Fruit fly (Drosophila melanogaster) whole organism, prepupa: Measurements from ENCODE around the gene CG14356.

Source experiments
- CG10631 ChIP-seq: fragments of 200-800 bp; sonication (Bioruptor generic); optimal IDR thresholded peaks from 2 replicates; lab custom pipeline; 2016; ENCODE audit warnings: missing biosample characterization, missing genetic modification characterization
- CG10669 ChIP-seq: fragments of 200-800 bp; sonication (Bioruptor generic); optimal IDR thresholded peaks from 3 replicates; lab custom pipeline; 2018; ENCODE audit warnings: missing biosample characterization, mild to moderate bottlenecking, missing genetic modification characterization, moderate library complexity
- CG11294 ChIP-seq: fragments of 200-800 bp; sonication (Bioruptor generic); IDR thresholded peaks from 2 replicates; pipeline ENCODE4 v1.3.6; 2022; ENCODE audit warnings: missing biosample characterization, missing genetic modification characterization
- CG11902 ChIP-seq: fragments of 200-800 bp; sonication (Bioruptor generic); optimal IDR thresholded peaks from 3 replicates; lab custom pipeline; 2016; ENCODE audit warnings: missing biosample characterization, missing genetic modification characterization
- CG15336 ChIP-seq: fragments of 200-800 bp; sonication (Bioruptor generic); IDR thresholded peaks from 2 replicates; pipeline ENCODE4 v1.3.6; 2022; ENCODE audit warnings: missing biosample characterization, missing genetic modification characterization
- CG1621 ChIP-seq: fragments of 200-800 bp; sonication (Bioruptor generic); optimal IDR thresholded peaks from 3 replicates; lab custom pipeline; 2018; ENCODE audit warnings: missing biosample characterization, mild to moderate bottlenecking, missing genetic modification characterization
- CG16779 ChIP-seq: fragments of 200-800 bp; sonication (Bioruptor generic); optimal IDR thresholded peaks from 3 replicates; lab custom pipeline; 2017; ENCODE audit warnings: missing biosample characterization, mild to moderate bottlenecking, missing genetic modification characterization
- CG31627 ChIP-seq: fragments of 200-800 bp; sonication (Bioruptor generic); optimal IDR thresholded peaks from 3 replicates; lab custom pipeline; 2016; ENCODE audit warnings: missing biosample characterization, missing genetic modification characterization
- CG32006 ChIP-seq: fragments of 200-800 bp; sonication (Bioruptor generic); optimal IDR thresholded peaks from 3 replicates; lab custom pipeline; 2017; ENCODE audit warnings: missing biosample characterization, mild to moderate bottlenecking, missing genetic modification characterization
- CG34406 ChIP-seq: fragments of 200-800 bp; sonication (Bioruptor generic); optimal IDR thresholded peaks from 3 replicates; lab custom pipeline; 2016; ENCODE audit warnings: missing biosample characterization, missing genetic modification characterization
- CG3919 ChIP-seq: fragments of 200-800 bp; sonication (Bioruptor generic); optimal IDR thresholded peaks from 3 replicates; lab custom pipeline; 2016; ENCODE audit warnings: missing biosample characterization, missing genetic modification characterization
- CG4318 ChIP-seq: fragments of 200-800 bp; sonication (Bioruptor generic); optimal IDR thresholded peaks from 3 replicates; lab custom pipeline; 2017; ENCODE audit warnings: missing biosample characterization, mild to moderate bottlenecking, missing genetic modification characterization
- CG6163 ChIP-seq: fragments of 200-800 bp; sonication (Bioruptor generic); IDR thresholded peaks from 3 replicates; pipeline ENCODE4 v1.3.6; 2022; ENCODE audit warnings: missing biosample characterization, missing genetic modification characterization
- CG6276 ChIP-seq: fragments of 200-800 bp; sonication (Bioruptor generic); optimal IDR thresholded peaks from 2 replicates; lab custom pipeline; 2017; ENCODE audit warnings: missing biosample characterization, mild to moderate bottlenecking, missing genetic modification characterization
- CG6792 ChIP-seq: fragments of 200-800 bp; sonication (Bioruptor generic); optimal IDR thresholded peaks from 3 replicates; lab custom pipeline; 2016; ENCODE audit warnings: missing biosample characterization, missing genetic modification characterization
- CG6808 ChIP-seq: fragments of 200-800 bp; sonication (Bioruptor generic); optimal IDR thresholded peaks from 3 replicates; lab custom pipeline; 2017; ENCODE audit warnings: missing biosample characterization, missing genetic modification characterization, mild to moderate bottlenecking, moderate library complexity, missing genetic modification reagents
- CG6854 ChIP-seq: fragments of 200-800 bp; sonication (Bioruptor generic); optimal IDR thresholded peaks from 2 replicates; lab custom pipeline; 2017; ENCODE audit warnings: missing biosample characterization, mild to moderate bottlenecking, missing genetic modification characterization
- CG8119 ChIP-seq: fragments of 200-800 bp; sonication (Bioruptor generic); IDR thresholded peaks from 3 replicates; pipeline ENCODE4 v1.3.6; 2022; ENCODE audit warnings: missing biosample characterization, missing genetic modification characterization
- CG8319 ChIP-seq: fragments of 200-800 bp; sonication (Bioruptor generic); optimal IDR thresholded peaks from 3 replicates; lab custom pipeline; 2016; ENCODE audit warnings: missing biosample characterization, missing genetic modification characterization
- CG8632 ChIP-seq: fragments of 200-800 bp; sonication (Bioruptor generic); optimal IDR thresholded peaks from 3 replicates; lab custom pipeline; 2016; ENCODE audit warnings: missing biosample characterization, missing genetic modification characterization
- CG9139 ChIP-seq: fragments of 200-800 bp; sonication (Bioruptor generic); optimal IDR thresholded peaks from 3 replicates; lab custom pipeline; 2017; ENCODE audit warnings: missing biosample characterization, mild to moderate bottlenecking, missing genetic modification characterization
- Eip75B ChIP-seq: fragments of 200-800 bp; sonication (Bioruptor generic); optimal IDR thresholded peaks from 3 replicates; lab custom pipeline; 2016; ENCODE audit warnings: missing biosample characterization, missing genetic modification characterization
- Eip78C ChIP-seq: fragments of 200-800 bp; sonication (Bioruptor generic); peaks from one replicate; lab custom pipeline; 2016; ENCODE audit warnings: missing biosample characterization, missing genetic modification characterization
- Eip93F ChIP-seq: fragments of 200-800 bp; sonication (Bioruptor generic); optimal IDR thresholded peaks from 2 replicates; lab custom pipeline; 2016; ENCODE audit warnings: missing biosample characterization, mild to moderate bottlenecking, missing genetic modification characterization
- Ets96B ChIP-seq: fragments of 200-800 bp; optimal IDR thresholded peaks from 2 replicates; lab custom pipeline; 2019; ENCODE audit warnings: missing biosample characterization, mild to moderate bottlenecking, missing genetic modification characterization, moderate library complexity
- Gug ChIP-seq: fragments of 200-800 bp; sonication (Bioruptor generic); IDR thresholded peaks from 2 replicates; pipeline ENCODE4 v1.3.6; 2022; ENCODE audit warnings: missing biosample characterization, missing genetic modification characterization
- Hr38 ChIP-seq: sonication (Bioruptor generic); optimal IDR thresholded peaks from 2 replicates; lab custom pipeline; 2016; ENCODE audit warnings: missing biosample characterization, missing genetic modification characterization
- Hr39 ChIP-seq: fragments of 200-800 bp; sonication (Bioruptor generic); optimal IDR thresholded peaks from 2 replicates; lab custom pipeline; 2016; ENCODE audit warnings: missing biosample characterization, missing genetic modification characterization
- Hr4 ChIP-seq: fragments of 200-800 bp; sonication (Bioruptor generic); optimal IDR thresholded peaks from 3 replicates; lab custom pipeline; 2016; ENCODE audit warnings: missing biosample characterization, missing genetic modification characterization
- Lpt ChIP-seq: fragments of 200-800 bp; sonication (Bioruptor generic); optimal IDR thresholded peaks from 3 replicates; lab custom pipeline; 2016; ENCODE audit warnings: missing biosample characterization, missing genetic modification characterization
- OdsH ChIP-seq: fragments of 200-800 bp; sonication (Bioruptor generic); optimal IDR thresholded peaks from 3 replicates; lab custom pipeline; 2016; ENCODE audit warnings: missing biosample characterization, missing genetic modification characterization
- Smox ChIP-seq: fragments of 200-800 bp; sonication (Bioruptor generic); optimal IDR thresholded peaks from 3 replicates; lab custom pipeline; 2016; ENCODE audit warnings: missing biosample characterization, missing genetic modification characterization
- Sox14 ChIP-seq: fragments of 200-800 bp; sonication (Bioruptor generic); optimal IDR thresholded peaks from 3 replicates; lab custom pipeline; 2016; ENCODE audit warnings: missing biosample characterization, missing genetic modification characterization
- Sox15 ChIP-seq: fragments of 200-800 bp; sonication (Bioruptor generic); optimal IDR thresholded peaks from 3 replicates; lab custom pipeline; 2016; ENCODE audit warnings: missing biosample characterization, missing genetic modification characterization
- cyc ChIP-seq: fragments of 200-800 bp; sonication (Bioruptor generic); optimal IDR thresholded peaks from 3 replicates; lab custom pipeline; 2016; ENCODE audit warnings: missing biosample characterization, missing genetic modification characterization
- dsx ChIP-seq: fragments of 200-800 bp; optimal IDR thresholded peaks from 3 replicates; lab custom pipeline; 2019; ENCODE audit warnings: missing biosample characterization, mild to moderate bottlenecking, missing genetic modification characterization, moderate library complexity; ENCODE audit not compliant: poor library complexity, severe bottlenecking
- eg ChIP-seq: fragments of 200-800 bp; sonication (Bioruptor generic); IDR thresholded peaks from 3 replicates; pipeline ENCODE4 v1.3.6; 2022; ENCODE audit warnings: missing biosample characterization, missing genetic modification characterization
- esn ChIP-seq: fragments of 200-800 bp; sonication (Bioruptor generic); optimal IDR thresholded peaks from 2 replicates; lab custom pipeline; 2016; ENCODE audit warnings: missing biosample characterization, mild to moderate bottlenecking, missing genetic modification characterization, moderate library complexity
- fd85E ChIP-seq: fragments of 200-800 bp; sonication (Bioruptor generic); optimal IDR thresholded peaks from 3 replicates; lab custom pipeline; 2016; ENCODE audit warnings: missing biosample characterization, missing genetic modification characterization
- fkh ChIP-seq: fragments of 200-800 bp; sonication (Bioruptor generic); optimal IDR thresholded peaks from 3 replicates; lab custom pipeline; 2017; ENCODE audit warnings: missing biosample characterization, mild to moderate bottlenecking, missing genetic modification characterization, moderate library complexity
- lz ChIP-seq: fragments of 200-800 bp; sonication (Bioruptor generic); optimal IDR thresholded peaks from 3 replicates; lab custom pipeline; 2016; ENCODE audit warnings: missing biosample characterization, missing genetic modification characterization
- net ChIP-seq: fragments of 200-800 bp; sonication (Bioruptor generic); optimal IDR thresholded peaks from 3 replicates; lab custom pipeline; 2016; ENCODE audit warnings: missing biosample characterization, missing genetic modification characterization
- salr ChIP-seq, 2 experiments: fragments of 200-800 bp; sonication (Bioruptor generic); optimal IDR thresholded peaks; 3 replicates each; lab custom pipeline; 2016 to 2018; ENCODE audit warnings: missing biosample characterization in 2 of 2, missing genetic modification characterization in 2 of 2, mild to moderate bottlenecking in 1 of 2
- ss ChIP-seq, 2 experiments: fragments of 200-800 bp; sonication (Bioruptor generic); optimal IDR thresholded peaks; 2 replicates in 1 of 2; 3 replicates in 1 of 2; lab custom pipeline; 2017 to 2018; ENCODE audit warnings: mild to moderate bottlenecking in 2 of 2, missing biosample characterization in 2 of 2, missing genetic modification characterization in 2 of 2, moderate library complexity in 1 of 2
- svp ChIP-seq: fragments of 200-800 bp; sonication (Bioruptor generic); peaks from one replicate; lab custom pipeline; 2016; ENCODE audit warnings: missing biosample characterization, missing genetic modification characterization
- topi ChIP-seq: fragments of 200-800 bp; sonication (Bioruptor generic); optimal IDR thresholded peaks from 3 replicates; lab custom pipeline; 2016; ENCODE audit warnings: missing biosample characterization, missing genetic modification characterization
- vri ChIP-seq: fragments of 200-800 bp; sonication (Bioruptor generic); optimal IDR thresholded peaks from 3 replicates; lab custom pipeline; 2016; ENCODE audit warnings: missing biosample characterization, mild to moderate bottlenecking, missing genetic modification characterization

Gene CG14356

DNA sequence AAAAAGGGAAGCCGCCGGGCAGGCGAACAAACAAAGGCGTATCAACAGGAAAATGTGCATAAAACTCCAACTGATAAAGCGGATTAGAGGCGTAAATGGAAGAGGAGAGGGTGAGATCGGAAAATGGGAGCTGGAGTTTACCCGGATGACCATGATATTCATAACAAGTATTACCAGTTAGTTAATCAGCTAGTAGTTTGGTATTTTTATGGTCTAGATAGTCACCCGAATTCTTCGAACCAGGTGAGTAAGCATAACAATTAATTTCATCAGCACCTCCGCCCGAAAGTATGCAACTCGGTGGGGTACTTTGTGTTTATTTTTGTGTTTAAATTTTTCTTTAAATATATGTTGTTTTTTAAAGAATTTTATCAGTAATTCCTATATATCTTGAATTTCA is 36.0 kb downstream of the CG14356 start:
- TF ChIP-seq CG6854 = no peak
- TF ChIP-seq dsx (GFP tag; lab: Kevin White, UChicago) = no peak
- TF ChIP-seq Hr38 (GFP tag; lab: Kevin White, UChicago) = no peak
- TF ChIP-seq svp (GFP tag; lab: Kevin White, UChicago) = peak; percentile 25
- TF ChIP-seq, all 60 proteins: peak for 1

DNA sequence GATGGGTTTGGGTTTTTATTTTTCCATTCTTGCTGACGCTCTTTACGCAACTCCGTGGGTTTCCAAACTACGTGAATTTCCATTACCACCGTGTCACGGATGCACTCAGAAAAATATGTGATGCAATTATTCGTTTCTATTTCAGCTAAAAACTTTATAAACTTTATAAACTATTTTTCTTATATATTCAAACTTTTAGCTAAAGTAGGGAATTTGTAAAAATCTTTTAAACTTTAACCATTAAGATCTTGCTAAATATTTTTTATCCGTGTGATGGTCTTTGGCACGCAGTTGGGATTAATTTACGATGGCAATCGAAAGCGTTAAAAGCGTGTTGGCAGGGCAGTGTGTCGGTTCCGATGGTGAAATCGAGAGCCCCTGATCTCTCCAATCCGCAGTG is 36.4 kb downstream of the CG14356 start:
- TF ChIP-seq Ets96B (tag; lab: Kevin White, UChicago) (no peak), Hr4 (peak; percentile 7), CG32006 (peak; percentile 25), CG34406 (GFP tag; lab: Kevin White, UChicago) (no peak), Eip78C (GFP tag; lab: Kevin White, UChicago) (peak; percentile 68)

- peak; percentile 6 for TF ChIP-seq CG11902 (GFP tag; lab: Kevin White, UChicago)
- peak; percentile 24 for TF ChIP-seq Ets96B (tag; lab: Kevin White, UChicago)
- TF ChIP-seq topi (GFP tag; lab: Kevin White, UChicago) = peak; percentile 30
- peak; percentile 78 for TF ChIP-seq svp (GFP tag; lab: Kevin White, UChicago)
- TF ChIP-seq CG15336 (GFP tag; lab: Robert Waterston, UW) = peak; percentile 73
- TF ChIP-seq CG6276 (GFP tag; lab: Kevin White, UChicago) = no peak
- no peak for TF ChIP-seq CG9139 (GFP tag; lab: Kevin White, UChicago)
- TF ChIP-seq CG16779 (tag; lab: Kevin White, UChicago) = no peak
- peak; percentile 91 for TF ChIP-seq Eip78C (GFP tag; lab: Kevin White, UChicago)
- no peak for TF ChIP-seq Eip93F (GFP tag; lab: Kevin White, UChicago)
- peak; percentile 55 for TF ChIP-seq CG3919 (GFP tag; lab: Kevin White, UChicago)
- TF ChIP-seq OdsH = peak; percentile 30
- peak; percentile 60 for TF ChIP-seq Eip75B (GFP tag; lab: Kevin White, UChicago)
- TF ChIP-seq CG6808 (GFP tag; lab: Kevin White, UChicago) = no peak
- TF ChIP-seq Gug (GFP tag; lab: Robert Waterston, UW) = no peak
- no peak for TF ChIP-seq CG8319 (GFP tag; lab: Kevin White, UChicago)
- no peak for TF ChIP-seq ss (GFP tag; optimal IDR thresholded peaks at IDR 0.05; lab: Kevin White, UChicago)
- TF ChIP-seq Lpt (GFP tag; lab: Kevin White, UChicago) = peak; percentile 25
- TF ChIP-seq Sox15 = no peak
- TF ChIP-seq fkh (GFP tag; lab: Kevin White, UChicago) = peak; percentile 31
- TF ChIP-seq CG10631 (GFP tag; lab: Kevin White, UChicago) = peak; percentile 36
- peak; percentile 49 for TF ChIP-seq Smox (GFP tag; lab: Kevin White, UChicago)
- TF ChIP-seq Sox14 = peak; percentile 63
- TF ChIP-seq vri = no peak
- peak in 1 of 2 experiments; percentile 6 for TF ChIP-seq salr (GFP tag; optimal IDR thresholded peaks at IDR 0.05; lab: Kevin White, UChicago)
- TF ChIP-seq CG8119 (GFP tag; lab: Robert Waterston, UW) = peak; percentile 69
- TF ChIP-seq Hr39 (GFP tag; lab: Kevin White, UChicago) = peak; percentile 66
- TF ChIP-seq CG4318 = peak; percentile 27
- TF ChIP-seq CG34406 (GFP tag; lab: Kevin White, UChicago) = no peak
- no peak for TF ChIP-seq CG10669 (GFP tag; lab: Kevin White, UChicago)
- peak; percentile 53 for TF ChIP-seq esn (GFP tag; lab: Kevin White, UChicago)
- TF ChIP-seq net = peak; percentile 49
- peak; percentile 73 for TF ChIP-seq CG31627 (GFP tag; lab: Kevin White, UChicago)
- no peak for TF ChIP-seq CG11294
- TF ChIP-seq eg = no peak
- peak; percentile 12 for TF ChIP-seq CG6792 (GFP tag; lab: Kevin White, UChicago)
- TF ChIP-seq CG6163 (GFP tag; lab: Robert Waterston, UW) = no peak
- TF ChIP-seq CG1621 (tag; lab: Kevin White, UChicago) = peak; percentile 22
- peak; percentile 63 for TF ChIP-seq cyc
- TF ChIP-seq fd85E (GFP tag; lab: Kevin White, UChicago) = no peak
- TF ChIP-seq CG8632 = peak; percentile 25
- peak; percentile 68 for TF ChIP-seq lz
- no peak for TF ChIP-seq CG32006
These were observed 42.8 kb downstream of the CG14356 start, which contains the start of gene Npc2b for dm6 chr3R:14088887-14089567. Gene Npc2b, plus strand, starts transcription at chr3R:14089517.
